Fruit fly (Drosophila melanogaster): ENCODE measurements around the gene GckIII.

GckIII gene

DNA sequence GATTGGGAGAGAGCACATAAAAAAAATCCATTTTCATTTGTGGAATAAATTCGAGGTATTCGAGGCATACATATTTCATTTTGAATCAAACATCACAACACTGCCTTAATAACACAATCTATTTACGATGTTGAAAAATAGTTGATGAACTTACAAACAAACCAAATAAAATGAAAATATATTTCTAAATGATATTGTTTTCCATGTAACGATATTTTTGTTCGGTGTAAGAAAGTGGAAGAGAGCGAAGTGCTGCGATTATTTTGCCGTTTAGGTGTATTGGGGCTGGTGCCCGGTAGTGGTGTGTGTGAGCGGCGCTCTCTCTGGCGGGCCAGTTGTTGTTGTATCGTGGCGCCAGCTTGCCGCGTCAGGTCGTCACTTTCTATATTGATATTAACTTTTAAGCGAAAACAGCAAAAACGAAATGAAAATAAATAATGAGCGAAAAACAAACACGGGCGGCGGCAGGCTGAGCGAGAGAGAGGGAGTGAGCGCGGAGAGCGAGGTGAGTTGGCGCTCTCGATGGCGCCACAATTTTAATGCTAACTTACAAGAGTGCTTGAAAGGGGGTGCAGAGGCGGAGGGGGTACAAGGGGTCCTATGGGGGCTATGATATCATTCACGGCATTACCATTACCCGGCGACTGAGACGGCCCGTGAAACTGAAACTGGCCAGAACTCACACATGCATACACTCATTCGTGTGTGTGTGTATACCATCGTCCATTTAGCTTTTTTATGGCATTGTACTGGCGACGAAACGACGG is 20.1 kb upstream of the GckIII start (continued):
- TF ChIP-seq Hr78 (GFP tag; optimal IDR thresholded peaks at IDR 0.05) (no peak), sv (GFP tag; optimal IDR thresholded peaks at IDR 0.05) (peak; percentile 90), br (GFP tag; optimal IDR thresholded peaks at IDR 0.05) (peak; percentile 98), Sp1 (GFP tag; optimal IDR thresholded peaks at IDR 0.05) (peak; percentile 95), Abd-B (GFP tag; optimal IDR thresholded peaks at IDR 0.05) (no peak), CrebA (GFP tag; optimal IDR thresholded peaks at IDR 0.05; ENCODE audit: borderline replicate concordance) (no peak)

DNA sequence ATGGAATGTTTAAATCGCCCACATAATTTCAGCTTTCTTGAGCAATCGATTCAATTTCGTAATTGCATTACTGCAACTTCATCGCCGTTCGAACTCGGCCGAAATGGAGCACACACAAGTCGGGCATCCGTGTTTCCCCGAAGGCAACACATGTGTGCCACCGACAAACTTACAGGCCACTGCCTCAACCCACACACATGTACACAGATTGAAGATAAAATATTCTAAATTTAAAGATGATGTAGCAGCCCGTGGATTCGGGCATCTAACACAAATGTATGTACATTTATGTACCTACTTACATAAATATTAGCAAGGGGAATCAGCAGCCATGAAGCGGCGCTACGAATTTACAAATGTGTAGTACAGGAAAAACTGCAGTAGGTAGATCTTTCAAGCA is 19.2 kb upstream of the GckIII start:
- TF ChIP-seq jim (GFP tag; optimal IDR thresholded peaks at IDR 0.05) (no peak), dsf (GFP tag; optimal IDR thresholded peaks at IDR 0.05; ENCODE audit: borderline replicate concordance) (no peak), psq (GFP tag; optimal IDR thresholded peaks at IDR 0.05) (no peak), tai (GFP tag; optimal IDR thresholded peaks at IDR 0.05) (no peak), HLH106 (tag; optimal IDR thresholded peaks at IDR 0.05) (no peak), foxo (GFP tag; optimal IDR thresholded peaks at IDR 0.05) (no peak), lola (GFP tag; optimal IDR thresholded peaks at IDR 0.05) (no peak), rgr (GFP tag; optimal IDR thresholded peaks at IDR 0.05) (no peak), Sp1 (GFP tag; optimal IDR thresholded peaks at IDR 0.05) (no peak), brk (GFP tag; optimal IDR thresholded peaks at IDR 0.05) (no peak), sage (GFP tag; optimal IDR thresholded peaks at IDR 0.05) (no peak), Hnf4 (GFP tag; optimal IDR thresholded peaks at IDR 0.05) (no peak), Jra (GFP tag; optimal IDR thresholded peaks at IDR 0.05) (no peak), GATAd (GFP tag; optimal IDR thresholded peaks at IDR 0.05) (no peak), OdsH (GFP tag; optimal IDR thresholded peaks at IDR 0.05) (no peak), dl (GFP tag; optimal IDR thresholded peaks at IDR 0.05; ENCODE audit: insufficient read depth in 1 of 2, partially characterized antibody in 2 of 2) (no peak)

DNA sequence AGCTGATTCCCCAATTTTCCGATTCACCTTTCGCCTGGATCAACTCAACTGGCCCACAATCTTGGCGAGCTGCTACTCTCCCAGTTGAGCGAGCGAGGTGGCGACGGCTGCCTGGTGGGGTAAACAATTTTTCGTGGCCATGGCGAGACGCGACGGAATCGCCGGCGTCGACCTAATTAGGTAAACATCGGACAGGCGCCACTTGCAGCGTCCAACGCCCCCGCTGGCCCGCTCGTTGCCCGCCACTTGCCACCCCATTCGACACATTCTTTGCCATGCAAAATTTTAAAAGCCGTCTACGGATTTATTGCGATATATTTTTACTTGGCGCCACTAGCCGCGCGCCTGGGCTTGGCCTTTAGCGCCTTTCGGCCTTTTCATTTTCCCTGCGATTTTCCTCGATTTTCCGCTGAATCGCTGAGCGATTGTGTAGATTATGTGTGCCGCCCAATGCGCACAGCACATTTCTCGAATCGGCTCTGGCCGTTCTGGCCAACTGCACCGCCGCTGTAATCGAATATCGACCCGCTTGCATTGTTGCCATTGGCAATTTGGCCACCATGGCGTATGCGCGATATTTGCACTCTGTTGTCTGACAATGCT is 18.4 kb upstream of the GckIII start:
- no peak for TF ChIP-seq rgr (GFP tag; optimal IDR thresholded peaks at IDR 0.05)
- TF ChIP-seq Hr78 (GFP tag; optimal IDR thresholded peaks at IDR 0.05), result no peak
- TF ChIP-seq HLH106 (tag; optimal IDR thresholded peaks at IDR 0.05), result no peak
- TF ChIP-seq Rel (GFP tag; optimal IDR thresholded peaks at IDR 0.05), result no peak
- no peak for TF ChIP-seq Rel (tag; optimal IDR thresholded peaks at IDR 0.05)
- TF ChIP-seq fru (GFP tag; optimal IDR thresholded peaks at IDR 0.05), result no peak
- no peak for TF ChIP-seq GATAd (GFP tag; optimal IDR thresholded peaks at IDR 0.05)
- no peak for TF ChIP-seq lola (GFP tag; optimal IDR thresholded peaks at IDR 0.05)
- TF ChIP-seq psq (GFP tag; optimal IDR thresholded peaks at IDR 0.05), result no peak
- TF ChIP-seq brk (GFP tag; optimal IDR thresholded peaks at IDR 0.05), result no peak
- no peak for TF ChIP-seq CG9705 (GFP tag; optimal IDR thresholded peaks at IDR 0.05)
- no peak for TF ChIP-seq Abd-B (GFP tag; optimal IDR thresholded peaks at IDR 0.05)
- TF ChIP-seq CG32264 (GFP tag; optimal IDR thresholded peaks at IDR 0.05), result no peak
- no peak for TF ChIP-seq OdsH (GFP tag; optimal IDR thresholded peaks at IDR 0.05)
- TF ChIP-seq Vsx2 (GFP tag; optimal IDR thresholded peaks at IDR 0.05; ENCODE audit: partially characterized antibody), result no peak
- no peak for TF ChIP-seq usp (GFP tag; optimal IDR thresholded peaks at IDR 0.05)
- TF ChIP-seq br (GFP tag; optimal IDR thresholded peaks at IDR 0.05), result no peak
- no peak for TF ChIP-seq pan (optimal IDR thresholded peaks at IDR 0.05)

DNA sequence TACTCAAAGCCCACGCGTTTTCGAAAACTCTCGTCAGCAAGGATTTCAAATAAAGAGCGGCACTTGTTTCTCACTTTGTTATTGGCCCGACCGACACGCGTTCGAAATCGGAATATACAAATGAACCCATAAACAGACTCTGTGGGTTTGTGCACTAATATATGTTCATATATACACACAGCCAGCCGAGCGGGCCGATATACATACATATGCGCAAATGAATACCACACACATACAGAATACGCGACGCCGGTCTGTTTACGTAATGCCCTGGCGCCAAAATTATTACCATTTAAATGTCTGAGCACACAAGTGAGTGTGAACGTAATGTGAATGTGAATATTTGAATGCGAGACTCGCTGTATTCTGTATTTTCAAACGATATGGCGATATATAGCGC is 17.6 kb upstream of the GckIII start:
- peak; percentile 62 for TF ChIP-seq h (GFP tag; optimal IDR thresholded peaks at IDR 0.05)
- TF ChIP-seq Hr83 (GFP tag; optimal IDR thresholded peaks at IDR 0.05; ENCODE audit: poor library complexity, severe bottlenecking), result peak; percentile 5
- TF ChIP-seq Hr78 (GFP tag; optimal IDR thresholded peaks at IDR 0.05), result no peak

All from whole organism, wandering third instar larva.